Worm (Caenorhabditis elegans) whole organism, young adult: ENCODE measurements around the gene gsto-1.

Experiments
- B0261.1 ChIP-seq: sonication (generic microtip); optimal IDR thresholded peaks from 2 replicates; lab custom pipeline; 2016; ENCODE audit warnings: mild to moderate bottlenecking, missing genetic modification characterization, moderate library complexity, missing compliant biosample characterization
- C17E4.6 ChIP-seq: fragments of 200-800 bp; sonication (Bioruptor generic); IDR thresholded peaks from 2 replicates; pipeline ENCODE4 v1.3.6; 2022; ENCODE audit warnings: missing genetic modification reagents, missing genetic modification characterization, missing compliant biosample characterization
- D2030.7 ChIP-seq: fragments of 200-800 bp; sonication (Bioruptor generic); IDR thresholded peaks from 2 replicates; pipeline ENCODE4 v1.3.6; 2022; ENCODE audit warnings: missing genetic modification reagents, missing genetic modification characterization, missing compliant biosample characterization
- F23B12.7 ChIP-seq: sonication (generic microtip); optimal IDR thresholded peaks from 2 replicates; lab custom pipeline; 2017; ENCODE audit warnings: missing genetic modification characterization, mild to moderate bottlenecking, missing compliant biosample characterization, antibody characterized with exemption, moderate library complexity; ENCODE audit not compliant: insufficient read depth
- F33H1.4 ChIP-seq: fragments of 200-800 bp; sonication (Bioruptor generic); IDR thresholded peaks from 2 replicates; pipeline ENCODE4 v1.3.6; 2022; ENCODE audit warnings: missing genetic modification reagents, missing genetic modification characterization, missing compliant biosample characterization
- T26A5.8 ChIP-seq: sonication (generic microtip); optimal IDR thresholded peaks from 2 replicates; lab custom pipeline; 2016; ENCODE audit warnings: missing genetic modification characterization, missing compliant biosample characterization
- Y56A3A.18 ChIP-seq: fragments of 200-800 bp; sonication (Bioruptor generic); IDR thresholded peaks from 2 replicates; pipeline ENCODE4 v1.3.6; 2022; ENCODE audit warnings: missing genetic modification reagents, missing genetic modification characterization, missing compliant biosample characterization
- Y79H2A.3 ChIP-seq: fragments of 200-800 bp; sonication (Bioruptor generic); conservative IDR thresholded peaks from 2 replicates; pipeline ENCODE4 v1.3.6; 2022; ENCODE audit warnings: missing genetic modification reagents, missing genetic modification characterization, missing compliant biosample characterization
- Y95B8A.8 ChIP-seq: fragments of 200-800 bp; sonication (Bioruptor generic); IDR thresholded peaks from 2 replicates; pipeline ENCODE4 v1.3.6; 2022; ENCODE audit warnings: missing genetic modification reagents, missing genetic modification characterization, missing compliant biosample characterization
- aptf-2 ChIP-seq: fragments of 200-800 bp; sonication (Bioruptor generic); conservative IDR thresholded peaks from 2 replicates; pipeline ENCODE4 v1.3.6; 2022; ENCODE audit warnings: missing genetic modification reagents, missing genetic modification characterization, missing compliant biosample characterization
- attf-3 ChIP-seq: fragments of 200-800 bp; sonication (Bioruptor generic); conservative IDR thresholded peaks from 2 replicates; pipeline ENCODE4 v1.3.6; 2022; ENCODE audit warnings: missing genetic modification reagents, missing genetic modification characterization, missing compliant biosample characterization
- attf-5 ChIP-seq: fragments of 200-800 bp; sonication (Bioruptor generic); optimal IDR thresholded peaks from 2 replicates; lab custom pipeline; 2018; ENCODE audit warnings: mild to moderate bottlenecking, missing genetic modification characterization, missing compliant biosample characterization
- attf-6 ChIP-seq: fragments of 200-800 bp; sonication (Bioruptor generic); IDR thresholded peaks from 2 replicates; pipeline ENCODE4 v1.3.6; 2022; ENCODE audit warnings: missing genetic modification reagents, missing genetic modification characterization, missing compliant biosample characterization
- cebp-2 ChIP-seq: fragments of 200-800 bp; sonication (Bioruptor generic); IDR thresholded peaks from 2 replicates; pipeline ENCODE4 v1.3.6; 2022; ENCODE audit warnings: missing genetic modification characterization, missing compliant biosample characterization
- ceh-100 ChIP-seq: fragments of 200-800 bp; sonication (Bioruptor generic); IDR thresholded peaks from 2 replicates; pipeline ENCODE4 v1.3.6; 2022; ENCODE audit warnings: missing genetic modification reagents, missing genetic modification characterization, missing compliant biosample characterization
- ceh-40 ChIP-seq: fragments of 200-800 bp; sonication (Bioruptor generic); IDR thresholded peaks from 2 replicates; pipeline ENCODE4 v1.3.6; 2022; ENCODE audit warnings: missing genetic modification characterization, missing compliant biosample characterization
- die-1 ChIP-seq: sonication (generic microtip); optimal IDR thresholded peaks from 2 replicates; lab custom pipeline; 2016; ENCODE audit warnings: missing genotype, mild to moderate bottlenecking, missing genetic modification characterization, missing compliant biosample characterization
- dox-1 ChIP-seq: fragments of 200-800 bp; sonication (Bioruptor generic); IDR thresholded peaks from 2 replicates; pipeline ENCODE4 v1.3.6; 2022; ENCODE audit warnings: missing genetic modification reagents, missing genetic modification characterization, missing compliant biosample characterization
- dpff-1 ChIP-seq: sonication (generic microtip); optimal IDR thresholded peaks from 2 replicates; lab custom pipeline; 2017; ENCODE audit warnings: mild to moderate bottlenecking, missing genetic modification characterization, missing compliant biosample characterization
- efl-1 ChIP-seq: fragments of 150-350 bp; optimal IDR thresholded peaks from 2 replicates; lab custom pipeline; 2014; ENCODE audit warnings: missing biosample characterization, missing genetic modification reagents, missing genetic modification characterization
- ekl-4 ChIP-seq: fragments of 200-800 bp; sonication (Bioruptor generic); IDR thresholded peaks from 2 replicates; pipeline ENCODE4 v1.3.6; 2022; ENCODE audit warnings: missing genetic modification reagents, missing genetic modification characterization, missing compliant biosample characterization
- hlh-12 ChIP-seq: sonication (generic microtip); optimal IDR thresholded peaks from 2 replicates; lab custom pipeline; 2016; ENCODE audit warnings: missing genetic modification characterization, missing compliant biosample characterization
- hmg-1.2 ChIP-seq: fragments of 200-800 bp; sonication (Bioruptor generic); IDR thresholded peaks from 2 replicates; pipeline ENCODE4 v1.3.6; 2022; ENCODE audit warnings: missing genetic modification reagents, missing genetic modification characterization, missing compliant biosample characterization
- hrde-1 ChIP-seq: sonication (generic microtip); optimal IDR thresholded peaks from 2 replicates; lab custom pipeline; 2016; ENCODE audit warnings: missing genetic modification characterization, mild to moderate bottlenecking, missing compliant biosample characterization, moderate library complexity, missing genotype, missing genetic modification reagents, borderline replicate concordance
- hsf-1 ChIP-seq: fragments of 200-800 bp; sonication (Bioruptor generic); IDR thresholded peaks from 2 replicates; pipeline ENCODE4 v1.3.6; 2022; ENCODE audit warnings: missing genetic modification reagents, missing genetic modification characterization, missing compliant biosample characterization
- lin-26 ChIP-seq: fragments of 200-800 bp; sonication (Bioruptor generic); IDR thresholded peaks from 2 replicates; pipeline ENCODE4 v1.3.6; 2022; ENCODE audit warnings: missing genetic modification reagents, missing genetic modification characterization, missing compliant biosample characterization
- lin-35 ChIP-seq, 3 experiments: fragments of 150-350 bp in 2 of 3; sonication (generic microtip) in 1 of 3; optimal IDR thresholded peaks; 2 replicates each; lab custom pipeline; 2014 to 2018; ENCODE audit warnings: missing biosample characterization in 3 of 3, missing genetic modification characterization in 3 of 3, missing genetic modification reagents in 3 of 3
- lin-54 ChIP-seq: fragments of 200-800 bp; sonication (Bioruptor generic); optimal IDR thresholded peaks from 2 replicates; lab custom pipeline; 2018; ENCODE audit warnings: mild to moderate bottlenecking, missing genetic modification characterization, missing compliant biosample characterization
- lir-1 ChIP-seq: fragments of 200-800 bp; sonication (Bioruptor generic); conservative IDR thresholded peaks from 2 replicates; pipeline ENCODE4 v1.3.6; 2022; ENCODE audit warnings: missing genetic modification reagents, missing genetic modification characterization, missing compliant biosample characterization
- madf-3 ChIP-seq: fragments of 200-800 bp; sonication (Bioruptor generic); IDR thresholded peaks from 2 replicates; pipeline ENCODE4 v1.3.6; 2022; ENCODE audit warnings: missing genetic modification reagents, missing genetic modification characterization, missing compliant biosample characterization
- mcd-1 ChIP-seq: fragments of 200-800 bp; sonication (Bioruptor generic); IDR thresholded peaks from 2 replicates; pipeline ENCODE4 v1.3.6; 2022; ENCODE audit warnings: missing genetic modification reagents, missing genetic modification characterization, missing compliant biosample characterization
- mel-28 ChIP-seq: sonication (generic microtip); optimal IDR thresholded peaks from 2 replicates; lab custom pipeline; 2016; ENCODE audit warnings: borderline replicate concordance, mild to moderate bottlenecking, missing genetic modification characterization, missing compliant biosample characterization
- nfya-2 ChIP-seq: fragments of 200-800 bp; sonication (Bioruptor generic); IDR thresholded peaks from 2 replicates; pipeline ENCODE4 v1.3.6; 2022; ENCODE audit warnings: missing genetic modification reagents, missing genetic modification characterization, missing compliant biosample characterization
- nhr-90 ChIP-seq: sonication (generic microtip); optimal IDR thresholded peaks from 2 replicates; lab custom pipeline; 2016; ENCODE audit warnings: missing genotype, mild to moderate bottlenecking, missing genetic modification characterization, missing compliant biosample characterization
- pbrm-1 ChIP-seq: fragments of 200-800 bp; sonication (Bioruptor generic); IDR thresholded peaks from 2 replicates; pipeline ENCODE4 v1.3.6; 2022; ENCODE audit warnings: missing genetic modification reagents, missing genetic modification characterization, missing compliant biosample characterization
- rcor-1 ChIP-seq: fragments of 200-800 bp; sonication (Bioruptor generic); IDR thresholded peaks from 2 replicates; pipeline ENCODE4 v1.3.6; 2022; ENCODE audit warnings: missing genetic modification reagents, missing genetic modification characterization, missing compliant biosample characterization
- rpc-1 ChIP-seq, 2 experiments: fragments of 150-350 bp in 1 of 2; sonication (generic microtip) in 1 of 2; optimal IDR thresholded peaks; 2 replicates each; lab custom pipeline; 2014 to 2018; ENCODE audit warnings: missing biosample characterization in 1 of 2, missing genetic modification characterization in 1 of 2, missing genetic modification reagents in 1 of 2, missing genotype in 1 of 2
- sptf-2 ChIP-seq: fragments of 200-800 bp; sonication (Bioruptor generic); optimal IDR thresholded peaks from 2 replicates; lab custom pipeline; 2018; ENCODE audit warnings: mild to moderate bottlenecking, missing genetic modification characterization, missing compliant biosample characterization
- tlf-1 ChIP-seq: fragments of 200-800 bp; sonication (Bioruptor generic); optimal IDR thresholded peaks from 2 replicates; lab custom pipeline; 2018; ENCODE audit warnings: mild to moderate bottlenecking, missing genetic modification characterization, missing compliant biosample characterization
- zfh-2 ChIP-seq: fragments of 200-800 bp; sonication (Bioruptor generic); conservative IDR thresholded peaks from 2 replicates; pipeline ENCODE4 v1.3.6; 2022; ENCODE audit warnings: missing genetic modification reagents, missing genetic modification characterization, missing compliant biosample characterization
- ztf-25 ChIP-seq: fragments of 200-800 bp; sonication (Bioruptor generic); IDR thresholded peaks from 2 replicates; pipeline ENCODE4 v1.3.6; 2022; ENCODE audit warnings: missing genetic modification reagents, missing genetic modification characterization, missing compliant biosample characterization
- ztf-28 ChIP-seq: fragments of 200-800 bp; sonication (Bioruptor generic); IDR thresholded peaks from 2 replicates; pipeline ENCODE4 v1.3.6; 2022; ENCODE audit warnings: missing genetic modification reagents, missing genetic modification characterization, missing compliant biosample characterization

Gene gsto-1

DNA sequence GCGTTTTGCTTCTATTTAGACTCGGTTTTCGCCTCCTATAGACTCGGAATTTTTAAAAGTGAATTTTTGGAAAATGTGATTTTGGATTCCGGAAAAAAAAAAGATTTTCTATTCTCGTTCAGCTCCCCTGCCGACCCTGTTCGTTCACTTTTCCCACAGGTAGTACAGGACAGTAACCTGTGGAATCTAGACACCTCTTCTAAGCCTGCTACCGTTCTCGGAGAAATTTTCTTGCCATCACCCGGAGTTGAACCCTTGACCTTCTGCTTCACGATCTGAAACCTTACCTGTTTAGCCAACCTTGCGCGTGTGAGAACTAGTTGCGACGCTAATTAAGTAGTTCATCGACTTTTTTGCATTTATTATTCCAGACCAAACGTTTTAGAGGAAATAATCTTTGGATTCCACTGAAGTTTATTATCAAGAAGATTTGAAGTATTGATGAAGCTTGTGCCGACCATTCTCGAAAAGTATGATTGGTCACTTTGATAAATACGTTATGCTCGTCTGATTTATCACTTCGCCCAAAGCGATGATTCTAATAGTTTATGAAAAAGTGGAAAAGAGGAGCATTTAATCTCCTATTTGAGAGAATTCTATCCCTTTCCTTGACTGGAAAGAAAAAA is 7.0 kb upstream of the gsto-1 start (continued):
- TF ChIP-seq attf-6 (GFP tag; lab: Robert Waterston, UW) (peak; percentile 73), attf-3 (GFP tag; lab: Robert Waterston, UW) (peak; percentile 47; the same call in 1 of the 2 replicates), D2030.7 (GFP tag; lab: Robert Waterston, UW) (peak; percentile 87), rcor-1 (peak; percentile 58), hmg-1.2 (peak; percentile 39), madf-3 (GFP tag; lab: Robert Waterston, UW) (peak; percentile 54; the same call in 1 of the 2 replicates), Y56A3A.18 (GFP tag; lab: Robert Waterston, UW) (peak; percentile 54; the same call in 1 of the 2 replicates), B0261.1 (tag; lab: Kevin White, UChicago) (peak; percentile 49), hsf-1 (GFP tag; lab: Robert Waterston, UW) (peak; percentile 75), Y79H2A.3 (GFP tag; lab: Robert Waterston, UW) (peak; percentile 63; the same call in 1 of the 2 replicates), ceh-100 (GFP tag; lab: Robert Waterston, UW) (0 out of 2 replicates have a peak, but pooled peaks have one; percentile 12), lin-26 (GFP tag; lab: Robert Waterston, UW) (peak; percentile 86), Y95B8A.8 (peak; percentile 54; the same call in 1 of the 2 replicates), cebp-2 (GFP tag; lab: Robert Waterston, UW) (0 out of 2 replicates have a peak, but pooled peaks have one; percentile 49), rpc-1 (optimal IDR thresholded peaks at IDR 0.05; lab: Kevin White, UChicago) (peak; percentile 2), rpc-1 (tag; optimal IDR thresholded peaks at IDR 0.05; lab: Kevin White, UChicago) (peak; percentile 59), F33H1.4 (GFP tag; lab: Robert Waterston, UW) (peak; percentile 63), ekl-4 (GFP tag; lab: Robert Waterston, UW) (peak; percentile 62; the same call in 1 of the 2 replicates), mcd-1 (peak; percentile 42; the same call in 1 of the 2 replicates)
- TF ChIP-seq, all 124 proteins: peak for 32; not testable (repeated sequence) for 92

DNA sequence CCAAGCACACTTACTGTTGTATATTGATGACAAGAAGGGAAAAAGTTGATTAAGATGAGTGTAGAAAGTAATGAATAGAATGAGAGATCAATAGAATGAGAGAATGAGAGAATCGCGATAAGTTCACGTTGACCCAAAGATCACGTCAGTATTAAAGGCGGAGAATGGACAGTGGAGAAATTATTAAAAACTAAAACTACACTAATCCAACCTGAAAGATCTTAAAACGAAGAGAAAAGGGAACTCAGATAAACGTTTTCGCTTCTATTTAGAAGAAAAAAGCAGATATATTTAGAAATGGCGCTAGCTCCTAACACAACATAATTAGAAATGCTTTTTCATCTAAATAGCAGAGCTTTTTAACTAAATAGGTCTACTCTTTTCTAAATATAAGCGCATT is 6.4 kb upstream of the gsto-1 start, which contains the start of gene let-754:
Gene let-754, minus strand, starts transcription at position 101 of the 400 bp plus-strand sequence.
- no peak for TF ChIP-seq C17E4.6 (GFP tag; lab: Robert Waterston, UW)
- TF ChIP-seq nfya-2, result no peak
- TF ChIP-seq rpc-1 (optimal IDR thresholded peaks at IDR 0.05; lab: Kevin White, UChicago), result no peak
- TF ChIP-seq rpc-1 (tag; optimal IDR thresholded peaks at IDR 0.05; lab: Kevin White, UChicago), result no peak
- TF ChIP-seq sptf-2 (GFP tag; lab: Kevin White, UChicago), result no peak
- TF ChIP-seq tlf-1 (GFP tag; lab: Kevin White, UChicago), result no peak
- no peak for TF ChIP-seq nhr-90 (tag; lab: Kevin White, UChicago)
- TF ChIP-seq mcd-1, result no peak

DNA sequence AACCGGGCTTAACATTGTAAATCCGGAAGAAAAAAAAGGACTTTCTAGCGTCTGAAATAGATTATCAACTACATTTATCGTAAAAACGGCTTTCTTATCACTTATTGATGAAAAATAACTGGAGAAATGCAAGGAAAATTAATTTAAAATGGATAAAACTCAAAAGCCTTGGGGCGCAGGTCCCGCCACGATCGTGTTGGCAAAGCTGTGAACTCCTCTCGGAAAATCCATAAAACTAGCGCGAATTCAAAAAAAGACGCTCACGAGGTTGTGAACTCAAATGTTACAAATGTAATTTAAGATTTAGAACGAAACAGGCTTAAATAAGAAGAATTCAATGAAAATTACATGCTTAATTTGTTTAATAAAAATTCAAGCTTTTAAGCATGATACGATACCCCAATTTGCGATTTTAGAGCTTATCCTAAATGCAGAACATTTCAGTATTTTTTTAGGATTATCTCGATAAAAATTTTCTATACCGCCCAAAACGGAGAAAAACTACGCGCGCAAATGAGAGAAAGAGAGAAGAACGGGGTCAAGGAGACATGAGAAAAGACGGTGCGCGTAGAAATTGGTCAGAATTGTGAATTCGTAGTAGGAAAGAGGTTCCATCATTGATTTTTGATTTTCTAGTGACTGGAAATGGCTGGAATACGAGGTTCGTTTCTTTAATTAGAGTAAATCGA is 5.4 kb upstream of the gsto-1 start, which contains the start of gene C29E4.15:
Gene C29E4.15, plus strand, starts transcription at position 547 of the 689 bp plus-strand sequence.
- TF ChIP-seq lir-1 (no peak), aptf-2 (GFP tag; lab: Robert Waterston, UW) (no peak), hlh-12 (tag; lab: Kevin White, UChicago) (no peak), F33H1.4 (GFP tag; lab: Robert Waterston, UW) (peak; percentile 63), mel-28 (tag; lab: Kevin White, UChicago) (no peak), zfh-2 (no peak), ztf-28 (no peak), efl-1 (peak; percentile 44), hrde-1 (tag; lab: Kevin White, UChicago) (no peak), dpff-1 (tag; lab: Kevin White, UChicago) (no peak), rcor-1 (no peak), ceh-40 (GFP tag; lab: Robert Waterston, UW) (no peak), die-1 (tag; lab: Kevin White, UChicago) (no peak), pbrm-1 (GFP tag; lab: Robert Waterston, UW) (no peak), T26A5.8 (no peak), ztf-25 (GFP tag; lab: Robert Waterston, UW) (no peak), attf-5 (no peak), dox-1 (GFP tag; lab: Robert Waterston, UW) (0 out of 2 replicates have a peak, but pooled peaks have one; percentile 9), hmg-1.2 (no peak), lin-54 (GFP tag; lab: Kevin White, UChicago) (peak; percentile 66), F23B12.7 (no peak), lin-35 (GFP tag; optimal IDR thresholded peaks at IDR 0.05; lab: Kevin White, UChicago) (peak in 1 of 3 experiments; percentile 88)
